Worm (Caenorhabditis elegans) whole organism, mixed stage, embryonic: Measurements from ENCODE around the gene dpy-2.

ENCODE experiments used
- M03D4.4 ChIP-seq: sonication (generic microtip); optimal IDR thresholded peaks from 2 replicates; lab custom pipeline; 2017; ENCODE audit warnings: mild to moderate bottlenecking, missing genetic modification characterization, missing compliant biosample characterization
- bed-3 ChIP-seq: fragments of 200-800 bp; sonication (Bioruptor generic); optimal IDR thresholded peaks from 3 replicates; lab custom pipeline; 2018; ENCODE audit warnings: mild to moderate bottlenecking, missing genetic modification characterization, moderate library complexity, missing compliant biosample characterization
- blmp-1 ChIP-seq: fragments of 150-350 bp; optimal IDR thresholded peaks from 2 replicates; lab custom pipeline; 2014; ENCODE audit warnings: missing biosample characterization, missing genetic modification characterization
- ceh-39 ChIP-seq: fragments of 150-350 bp; optimal IDR thresholded peaks from 2 replicates; lab custom pipeline; 2014; ENCODE audit warnings: missing biosample characterization, missing genetic modification characterization
- ceh-43 ChIP-seq: fragments of 200-800 bp; sonication (Bioruptor generic); optimal IDR thresholded peaks from 2 replicates; lab custom pipeline; 2018; ENCODE audit warnings: mild to moderate bottlenecking, missing genetic modification characterization, moderate library complexity, missing compliant biosample characterization
- ceh-83 ChIP-seq: fragments of 200-800 bp; sonication (Bioruptor generic); optimal IDR thresholded peaks from 2 replicates; lab custom pipeline; 2018; ENCODE audit warnings: mild to moderate bottlenecking, missing genetic modification characterization, missing compliant biosample characterization
- ces-1 ChIP-seq: fragments of 150-350 bp; optimal IDR thresholded peaks from 2 replicates; lab custom pipeline; 2014; ENCODE audit warnings: missing biosample characterization, missing genetic modification reagents, missing genetic modification characterization
- drap-1 ChIP-seq: fragments of 200-800 bp; sonication (Bioruptor generic); optimal IDR thresholded peaks from 3 replicates; lab custom pipeline; 2018; ENCODE audit warnings: mild to moderate bottlenecking, missing genetic modification characterization, missing compliant biosample characterization
- elt-1 ChIP-seq: sonication (generic microtip); optimal IDR thresholded peaks from 2 replicates; lab custom pipeline; 2017; ENCODE audit warnings: missing genetic modification characterization, mild to moderate bottlenecking, missing compliant biosample characterization, antibody characterized with exemption, moderate library complexity, borderline replicate concordance; ENCODE audit not compliant: insufficient read depth
- elt-3 ChIP-seq: fragments of 150-350 bp; optimal IDR thresholded peaks from 2 replicates; lab custom pipeline; 2014; ENCODE audit warnings: missing biosample characterization, missing genetic modification characterization
- ham-2 ChIP-seq: fragments of 200-800 bp; sonication (Bioruptor generic); optimal IDR thresholded peaks from 2 replicates; lab custom pipeline; 2018; ENCODE audit warnings: mild to moderate bottlenecking, missing genetic modification characterization, missing compliant biosample characterization
- lin-13 ChIP-seq: fragments of 150-350 bp; optimal IDR thresholded peaks from 2 replicates; lab custom pipeline; 2014; ENCODE audit warnings: missing biosample characterization, missing genetic modification characterization
- lsy-2 ChIP-seq: fragments of 150-350 bp; optimal IDR thresholded peaks from 2 replicates; lab custom pipeline; 2014; ENCODE audit warnings: missing biosample characterization, missing genetic modification characterization
- mab-5 ChIP-seq: fragments of 150-350 bp; optimal IDR thresholded peaks from 2 replicates; lab custom pipeline; 2014; ENCODE audit warnings: missing biosample characterization, missing genetic modification characterization
- mls-2 ChIP-seq: sonication (generic microtip); optimal IDR thresholded peaks from 2 replicates; lab custom pipeline; 2016; ENCODE audit warnings: mild to moderate bottlenecking, missing genetic modification characterization, moderate library complexity, missing compliant biosample characterization
- nhr-12 ChIP-seq: fragments of 150-350 bp; optimal IDR thresholded peaks from 2 replicates; lab custom pipeline; 2014; ENCODE audit warnings: missing biosample characterization, missing genetic modification characterization
- nhr-2 ChIP-seq: fragments of 150-350 bp; optimal IDR thresholded peaks from 2 replicates; lab custom pipeline; 2014; ENCODE audit warnings: missing biosample characterization, missing genetic modification characterization
- nhr-28 ChIP-seq: fragments of 150-350 bp; optimal IDR thresholded peaks from 2 replicates; lab custom pipeline; 2014; ENCODE audit warnings: missing biosample characterization, missing genetic modification characterization
- sem-2 ChIP-seq: fragments of 200-800 bp; sonication (Bioruptor generic); optimal IDR thresholded peaks from 2 replicates; lab custom pipeline; 2018; ENCODE audit warnings: mild to moderate bottlenecking, missing genetic modification characterization, missing compliant biosample characterization
- snpc-4 ChIP-seq: fragments of 150-350 bp; optimal IDR thresholded peaks from 2 replicates; lab custom pipeline; 2014; ENCODE audit warnings: missing biosample characterization, missing genetic modification characterization
- sptf-1 ChIP-seq: sonication (generic microtip); optimal IDR thresholded peaks from 2 replicates; lab custom pipeline; 2017; ENCODE audit warnings: mild to moderate bottlenecking, missing genetic modification characterization, moderate library complexity, missing compliant biosample characterization
- tbx-8 ChIP-seq: fragments of 200-800 bp; sonication (Bioruptor generic); optimal IDR thresholded peaks from 2 replicates; lab custom pipeline; 2018; ENCODE audit warnings: mild to moderate bottlenecking, missing genetic modification characterization, moderate library complexity, missing compliant biosample characterization
- unc-120 ChIP-seq: sonication (generic microtip); optimal IDR thresholded peaks from 2 replicates; lab custom pipeline; 2017; ENCODE audit warnings: missing genetic modification characterization, missing compliant biosample characterization; ENCODE audit not compliant: poor library complexity, severe bottlenecking
- unc-39 ChIP-seq: fragments of 150-350 bp; optimal IDR thresholded peaks from 2 replicates; lab custom pipeline; 2014; ENCODE audit warnings: missing biosample characterization, missing genetic modification characterization
- unc-62 ChIP-seq: fragments of 150-350 bp; optimal IDR thresholded peaks from 2 replicates; lab custom pipeline; 2014; ENCODE audit warnings: missing biosample characterization, missing genetic modification reagents, missing genetic modification characterization
- zip-8 ChIP-seq: fragments of 150-350 bp; optimal IDR thresholded peaks from 2 replicates; lab custom pipeline; 2014; ENCODE audit warnings: missing biosample characterization, missing genetic modification characterization
- ztf-11 ChIP-seq: fragments of 150-350 bp; optimal IDR thresholded peaks from 2 replicates; lab custom pipeline; 2014; ENCODE audit warnings: missing biosample characterization, missing genetic modification characterization

dpy-2 gene

ce11 chrII:6689088-6689487, 25.0 kb upstream of the dpy-2 start:
- TF ChIP-seq zip-8 (tag; lab: Kevin White, UChicago): no peak
- TF ChIP-seq unc-120 (tag; lab: Kevin White, UChicago): no peak
- no peak for TF ChIP-seq M03D4.4 (tag; lab: Kevin White, UChicago)
- no peak for TF ChIP-seq ham-2 (GFP tag; lab: Kevin White, UChicago)
- no peak for TF ChIP-seq drap-1 (GFP tag; lab: Kevin White, UChicago)
- TF ChIP-seq lsy-2 (tag; lab: Kevin White, UChicago): no peak
- no peak for TF ChIP-seq blmp-1
- TF ChIP-seq nhr-12: no peak
- TF ChIP-seq ceh-43 (GFP tag; lab: Kevin White, UChicago): no peak
- TF ChIP-seq nhr-28 (tag; lab: Kevin White, UChicago): no peak
- TF ChIP-seq elt-3 (tag; lab: Kevin White, UChicago): no peak
- TF ChIP-seq unc-39 (tag; lab: Kevin White, UChicago): no peak

ce11 chrII:6695388-6695787, 18.7 kb upstream of the dpy-2 start, which contains the start of gene C18H9.5:
TSS of gene C18H9.5 (minus strand) at chrII:6695566.
- TF ChIP-seq sptf-1 (tag; lab: Kevin White, UChicago) (no peak), ceh-39 (tag; lab: Kevin White, UChicago) (no peak), ham-2 (GFP tag; lab: Kevin White, UChicago) (no peak), ceh-83 (GFP tag; lab: Kevin White, UChicago) (no peak), ces-1 (no peak), nhr-2 (no peak), drap-1 (GFP tag; lab: Kevin White, UChicago) (no peak)

ce11 chrII:6698784-6699183, 15.3 kb upstream of the dpy-2 start, which contains the start of gene C18H9.1:
TSS of gene C18H9.1 (plus strand) at chrII:6699084.
- no peak for TF ChIP-seq snpc-4
- no peak for TF ChIP-seq mab-5 (tag; lab: Kevin White, UChicago)

- TF ChIP-seq snpc-4 (no peak), drap-1 (GFP tag; lab: Kevin White, UChicago) (no peak), lin-13 (tag; lab: Kevin White, UChicago) (no peak), ceh-43 (GFP tag; lab: Kevin White, UChicago) (no peak), sem-2 (GFP tag; lab: Kevin White, UChicago) (no peak), mls-2 (tag; lab: Kevin White, UChicago) (no peak), elt-1 (tag; lab: Kevin White, UChicago) (no peak), mab-5 (tag; lab: Kevin White, UChicago) (no peak), elt-3 (tag; lab: Kevin White, UChicago) (no peak), bed-3 (GFP tag; lab: Kevin White, UChicago) (no peak), unc-120 (tag; lab: Kevin White, UChicago) (no peak), tbx-8 (GFP tag; lab: Kevin White, UChicago) (no peak), ztf-11 (tag; lab: Kevin White, UChicago) (no peak)
Observed at ce11 chrII:6701497-6701896, 12.6 kb upstream of the dpy-2 start, which contains the start of gene C18H9.6. TSS of gene C18H9.6 (minus strand) at chrII:6701625.

ce11 chrII:6705593-6706228, 8.4 kb upstream of the dpy-2 start, which contains the start of gene rpy-1:
TSS of gene rpy-1 (minus strand) at chrII:6705643.
- TF ChIP-seq ces-1 (no peak), unc-39 (tag; lab: Kevin White, UChicago) (no peak), unc-120 (tag; lab: Kevin White, UChicago) (peak; percentile 35), bed-3 (GFP tag; lab: Kevin White, UChicago) (no peak), unc-62 (GFP tag; lab: Kevin White, UChicago) (peak; percentile 85), blmp-1 (no peak)

- no peak for TF ChIP-seq nhr-28 (tag; lab: Kevin White, UChicago)
- TF ChIP-seq ces-1: peak; percentile 82
Observed at ce11 chrII:6706552-6707091, 7.5 kb upstream of the dpy-2 start.
